Worm (Caenorhabditis elegans): ENCODE measurements around the gene C47E8.1.

ce11 chrV:14684359-14685312 lies 18.8 kb downstream of the C47E8.1 start, which contains the start of gene hsp-90:
- TF ChIP-seq T23F11.4 (GFP tag; optimal IDR thresholded peaks at IDR 0.05) (no peak), npax-4 (tag; optimal IDR thresholded peaks at IDR 0.05) (no peak), sox-4 (tag; optimal IDR thresholded peaks at IDR 0.05) (no peak), K09A11.1 (tag; optimal IDR thresholded peaks at IDR 0.05; ENCODE audit: insufficient read depth) (no peak), pag-3 (tag; optimal IDR thresholded peaks at IDR 0.05; ENCODE audit: borderline replicate concordance) (no peak), hlh-8 (tag; optimal IDR thresholded peaks at IDR 0.05) (no peak), mec-3 (tag; optimal IDR thresholded peaks at IDR 0.05; ENCODE audit: borderline replicate concordance) (no peak), dve-1 (tag; optimal IDR thresholded peaks at IDR 0.05) (no peak), ceh-31 (tag; optimal IDR thresholded peaks at IDR 0.05) (no peak), ceh-48 (tag; optimal IDR thresholded peaks at IDR 0.05) (no peak), ztf-16 (tag; optimal IDR thresholded peaks at IDR 0.05) (no peak), unc-42 (tag; optimal IDR thresholded peaks at IDR 0.05) (no peak), ama-1 (optimal IDR thresholded peaks at IDR 0.05) (no peak)
